Fruit fly (Drosophila melanogaster) whole organism, embryonic: ENCODE measurements around the gene Atf3.

Experiments used
- Atf-2 ChIP-seq: fragments of 200-800 bp; sonication (Bioruptor generic); optimal IDR thresholded peaks from 2 replicates; lab custom pipeline; 2016; ENCODE audit warnings: missing biosample characterization, missing genetic modification characterization
- BEAF-32 ChIP-seq: fragments of 200-800 bp; sonication (Bioruptor generic); optimal IDR thresholded peaks from 3 replicates; lab custom pipeline; 2017; ENCODE audit warnings: missing biosample characterization, missing genetic modification characterization, mild to moderate bottlenecking, moderate library complexity, missing genetic modification reagents
- Blimp-1 ChIP-seq: fragments of 200-800 bp; sonication (Bioruptor generic); optimal IDR thresholded peaks from 3 replicates; lab custom pipeline; 2018; ENCODE audit warnings: missing biosample characterization, missing genetic modification characterization, mild to moderate bottlenecking, moderate library complexity, missing genetic modification reagents
- CG10979 ChIP-seq: fragments of 200-800 bp; sonication (Bioruptor generic); optimal IDR thresholded peaks from 2 replicates; lab custom pipeline; 2018; ENCODE audit warnings: missing biosample characterization, mild to moderate bottlenecking, missing genetic modification characterization, moderate library complexity
- CG15696 ChIP-seq: fragments of 200-800 bp; sonication (Bioruptor generic); optimal IDR thresholded peaks from 2 replicates; lab custom pipeline; 2019; ENCODE audit warnings: missing biosample characterization, mild to moderate bottlenecking, missing genetic modification characterization, moderate library complexity
- CG17359 ChIP-seq: fragments of 200-800 bp; sonication (Bioruptor generic); optimal IDR thresholded peaks from 3 replicates; lab custom pipeline; 2018; ENCODE audit warnings: missing biosample characterization, mild to moderate bottlenecking, missing genetic modification characterization, moderate library complexity
- CG2678 ChIP-seq: fragments of 200-800 bp; sonication (Bioruptor generic); optimal IDR thresholded peaks from 3 replicates; lab custom pipeline; 2019; ENCODE audit warnings: missing biosample characterization, mild to moderate bottlenecking, missing genetic modification characterization, moderate library complexity
- CG2712 ChIP-seq: fragments of 200-800 bp; optimal IDR thresholded peaks from 3 replicates; lab custom pipeline; 2019; ENCODE audit warnings: missing biosample characterization, mild to moderate bottlenecking, missing genetic modification characterization, moderate library complexity
- CG31365 ChIP-seq: fragments of 200-800 bp; sonication (Bioruptor generic); optimal IDR thresholded peaks from 2 replicates; lab custom pipeline; 2018; ENCODE audit warnings: missing biosample characterization, mild to moderate bottlenecking, missing genetic modification characterization
- CG31441 ChIP-seq: fragments of 200-800 bp; sonication (Bioruptor generic); IDR thresholded peaks from 2 replicates; pipeline ENCODE4 v1.3.6; 2022; ENCODE audit warnings: missing biosample characterization, missing genetic modification characterization
- CG4707 ChIP-seq: fragments of 200-800 bp; sonication (Bioruptor generic); optimal IDR thresholded peaks from 2 replicates; lab custom pipeline; 2018; ENCODE audit warnings: missing biosample characterization, mild to moderate bottlenecking, missing genetic modification characterization, moderate library complexity
- CG5245 ChIP-seq: fragments of 200-800 bp; sonication (Bioruptor generic); optimal IDR thresholded peaks from 3 replicates; lab custom pipeline; 2016; ENCODE audit warnings: missing biosample characterization, missing genetic modification characterization
- CG6654 ChIP-seq: fragments of 200-800 bp; sonication (Bioruptor generic); optimal IDR thresholded peaks from 2 replicates; lab custom pipeline; 2017; ENCODE audit warnings: missing biosample characterization, mild to moderate bottlenecking, missing genetic modification characterization
- CG8388 ChIP-seq: fragments of 200-800 bp; sonication (Bioruptor generic); optimal IDR thresholded peaks from 2 replicates; lab custom pipeline; 2019; ENCODE audit warnings: missing biosample characterization, mild to moderate bottlenecking, missing genetic modification characterization, moderate library complexity
- CG9932 ChIP-seq: fragments of 200-800 bp; sonication (Bioruptor generic); IDR thresholded peaks from 2 replicates; pipeline ENCODE4 v1.3.6; 2022; ENCODE audit warnings: missing biosample characterization, missing genetic modification characterization
- CrebB ChIP-seq: fragments of 200-800 bp; sonication (Bioruptor generic); optimal IDR thresholded peaks from 3 replicates; lab custom pipeline; 2018; ENCODE audit warnings: missing biosample characterization, mild to moderate bottlenecking, missing genetic modification characterization
- Dip2 ChIP-seq: fragments of 200-800 bp; sonication (Bioruptor generic); IDR thresholded peaks from 2 replicates; pipeline ENCODE4 v1.3.6; 2022; ENCODE audit warnings: missing biosample characterization, missing genetic modification characterization
- Dll ChIP-seq: fragments of 200-800 bp; sonication (Bioruptor generic); IDR thresholded peaks from 4 replicates; pipeline ENCODE4 v1.3.6; 2022; ENCODE audit warnings: missing biosample characterization, missing genetic modification characterization; ENCODE audit not compliant: partially characterized antibody
- Hsf ChIP-seq: fragments of 200-800 bp; sonication (Bioruptor generic); optimal IDR thresholded peaks from 3 replicates; lab custom pipeline; 2016; ENCODE audit warnings: missing biosample characterization, missing genetic modification characterization
- Lhr ChIP-seq: fragments of 200-800 bp; sonication (Bioruptor generic); optimal IDR thresholded peaks from 3 replicates; lab custom pipeline; 2017; ENCODE audit warnings: mild to moderate bottlenecking, missing biosample characterization, missing genetic modification reagents, missing genetic modification characterization
- Optix ChIP-seq: fragments of 200-800 bp; sonication (Bioruptor generic); IDR thresholded peaks from 3 replicates; pipeline ENCODE4 v1.3.6; 2022; ENCODE audit warnings: missing biosample characterization, missing genetic modification characterization
- Scr ChIP-seq: fragments of 200-800 bp; sonication (Bioruptor generic); IDR thresholded peaks from 2 replicates; pipeline ENCODE4 v1.3.6; 2022; ENCODE audit warnings: missing biosample characterization, missing genetic modification characterization; ENCODE audit not compliant: partially characterized antibody
- Trl ChIP-seq, 3 experiments: fragments of >200 bp in 2 of 3; fragments of 200-800 bp in 1 of 3; sonication (Bioruptor generic) in 1 of 3; optimal IDR thresholded peaks; 2 replicates in 1 of 3; 3 replicates in 2 of 3; lab custom pipeline; 2016 to 2017; ENCODE audit warnings: missing biosample characterization in 1 of 3, missing genetic modification characterization in 1 of 3
- Xrp1 ChIP-seq: fragments of 200-800 bp; sonication (Bioruptor generic); IDR thresholded peaks from 2 replicates; pipeline ENCODE4 v1.3.6; 2022; ENCODE audit warnings: missing biosample characterization, missing genetic modification characterization
- cad ChIP-seq: fragments of >200 bp; optimal IDR thresholded peaks from 2 replicates; lab custom pipeline; 2017; ENCODE audit warnings: missing biosample characterization, missing genetic modification characterization
- crol ChIP-seq: fragments of 200-800 bp; sonication (Bioruptor generic); IDR thresholded peaks from 2 replicates; pipeline ENCODE4 v1.3.6; 2022; ENCODE audit warnings: missing biosample characterization, missing genetic modification characterization
- dmrt99B ChIP-seq: fragments of 200-800 bp; sonication (Bioruptor generic); optimal IDR thresholded peaks from 2 replicates; lab custom pipeline; 2018; ENCODE audit warnings: missing biosample characterization, mild to moderate bottlenecking, missing genetic modification characterization, moderate library complexity
- dpn ChIP-seq, 2 experiments: fragments of 200-800 bp; sonication (Bioruptor generic); optimal IDR thresholded peaks; 3 replicates each; lab custom pipeline; 2016; ENCODE audit warnings: missing biosample characterization in 2 of 2, missing genetic modification characterization in 2 of 2
- ftz-f1 ChIP-seq: fragments of 200-800 bp; sonication (Bioruptor generic); optimal IDR thresholded peaks from 2 replicates; lab custom pipeline; 2016; ENCODE audit warnings: missing biosample characterization, missing genetic modification characterization
- her ChIP-seq: fragments of 200-800 bp; sonication (Bioruptor generic); optimal IDR thresholded peaks from 2 replicates; lab custom pipeline; 2016; ENCODE audit warnings: missing biosample characterization, missing genetic modification characterization
- kni ChIP-seq: fragments of 200-800 bp; sonication (Bioruptor generic); optimal IDR thresholded peaks from 3 replicates; lab custom pipeline; 2017; ENCODE audit warnings: mild to moderate bottlenecking, missing biosample characterization, missing genetic modification reagents, missing genetic modification characterization
- lbe ChIP-seq: fragments of 200-800 bp; sonication (Bioruptor generic); optimal IDR thresholded peaks from 2 replicates; lab custom pipeline; 2016; ENCODE audit warnings: missing biosample characterization, mild to moderate bottlenecking, missing genetic modification characterization
- lmd ChIP-seq: fragments of 200-800 bp; sonication (Bioruptor generic); IDR thresholded peaks from 2 replicates; pipeline ENCODE4 v1.3.6; 2022; ENCODE audit warnings: missing biosample characterization, missing genetic modification characterization
- lola ChIP-seq, 3 experiments: fragments of >200 bp in 2 of 3; fragments of 200-800 bp in 1 of 3; sonication (Bioruptor generic) in 1 of 3; optimal IDR thresholded peaks; 2 replicates each; lab custom pipeline; 2017 to 2019; ENCODE audit warnings: missing biosample characterization in 3 of 3, missing genetic modification characterization in 3 of 3, mild to moderate bottlenecking in 1 of 3, moderate library complexity in 1 of 3
- mld ChIP-seq: fragments of 200-800 bp; sonication (Bioruptor generic); IDR thresholded peaks from 3 replicates; pipeline ENCODE4 v1.3.6; 2022; ENCODE audit warnings: missing biosample characterization, missing genetic modification characterization; ENCODE audit not compliant: partially characterized antibody
- nerfin-1 ChIP-seq: fragments of 200-800 bp; sonication (Bioruptor generic); optimal IDR thresholded peaks from 3 replicates; lab custom pipeline; 2019; ENCODE audit warnings: missing biosample characterization, mild to moderate bottlenecking, missing genetic modification characterization, moderate library complexity
- pzg ChIP-seq: fragments of 200-800 bp; sonication (Bioruptor generic); optimal IDR thresholded peaks from 3 replicates; lab custom pipeline; 2018; ENCODE audit warnings: missing biosample characterization, mild to moderate bottlenecking, missing genetic modification characterization, moderate library complexity
- sens ChIP-seq: fragments of 200-800 bp; sonication (Bioruptor generic); peaks from one replicate; lab custom pipeline; 2016; ENCODE audit warnings: missing biosample characterization, missing genetic modification characterization
- shn ChIP-seq: fragments of 200-800 bp; sonication (Bioruptor generic); optimal IDR thresholded peaks from 3 replicates; lab custom pipeline; 2016; ENCODE audit warnings: missing biosample characterization, missing genetic modification characterization
- slou ChIP-seq: fragments of 200-800 bp; sonication (Bioruptor generic); optimal IDR thresholded peaks from 3 replicates; lab custom pipeline; 2016; ENCODE audit warnings: missing biosample characterization, missing genetic modification characterization
- stwl ChIP-seq: fragments of 200-800 bp; sonication (Bioruptor generic); optimal IDR thresholded peaks from 3 replicates; lab custom pipeline; 2018; ENCODE audit warnings: missing biosample characterization, mild to moderate bottlenecking, missing genetic modification characterization, moderate library complexity
- tll ChIP-seq, 2 experiments: fragments of 200-800 bp in 1 of 2; fragments of >200 bp in 1 of 2; sonication (Bioruptor generic) in 1 of 2; optimal IDR thresholded peaks; 2 replicates each; lab custom pipeline; 2017 to 2019; ENCODE audit warnings: missing biosample characterization in 2 of 2, missing genetic modification characterization in 2 of 2, mild to moderate bottlenecking in 1 of 2, moderate library complexity in 1 of 2
- vfl ChIP-seq: fragments of 200-800 bp; sonication (Bioruptor generic); optimal IDR thresholded peaks from 2 replicates; lab custom pipeline; 2016; ENCODE audit warnings: missing biosample characterization, missing genetic modification characterization
- zen ChIP-seq: fragments of 200-800 bp; sonication (Bioruptor generic); optimal IDR thresholded peaks from 3 replicates; lab custom pipeline; 2018; ENCODE audit warnings: missing biosample characterization, mild to moderate bottlenecking, missing genetic modification characterization, moderate library complexity

Gene Atf3

DNA sequence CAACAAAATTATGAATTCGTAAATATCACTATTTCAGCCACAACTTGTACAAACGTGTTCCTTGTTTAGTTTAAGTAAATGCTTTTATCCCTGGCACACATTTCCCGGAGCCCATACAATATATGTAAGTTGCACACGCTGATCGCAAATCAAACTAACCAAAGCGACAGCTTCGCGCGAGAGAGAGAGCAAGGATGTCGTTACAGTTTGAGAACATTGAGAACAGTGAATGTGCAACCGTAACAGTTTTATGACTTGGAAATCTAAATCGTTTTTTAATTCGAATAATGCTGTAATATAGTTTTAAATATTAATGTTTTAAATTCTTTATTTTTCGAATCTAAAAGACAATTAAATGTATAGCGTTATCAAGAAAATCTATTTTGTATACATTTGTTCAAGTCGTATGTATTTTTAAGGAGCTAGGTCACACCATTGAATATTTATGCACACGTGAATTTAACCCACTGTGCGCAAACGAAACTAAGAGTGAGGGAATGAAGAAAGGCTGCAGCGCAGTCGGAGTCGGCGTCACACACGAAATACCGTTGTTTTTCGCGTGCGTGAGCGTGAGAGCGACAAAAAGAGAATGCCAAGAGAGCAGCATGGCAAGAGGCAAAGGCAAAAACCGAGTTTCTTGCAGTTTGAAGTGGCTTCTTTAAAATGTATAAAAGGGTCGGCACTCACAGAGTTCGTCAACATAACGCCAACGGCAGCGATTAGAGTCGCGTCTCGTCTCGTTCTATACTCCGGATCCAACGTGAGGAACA, 65.6 kb downstream of the Atf3 start, which contains the start of gene CG11382:
TSS of gene CG11382 (plus strand) at position 720 of the 770 bp plus-strand sequence.
- peak; percentile 78 for TF ChIP-seq CG4707 (GFP tag; lab: Kevin White, UChicago)
- peak; percentile 92 for TF ChIP-seq Blimp-1
- TF ChIP-seq ftz-f1 (GFP tag; lab: Kevin White, UChicago), result no peak
- peak; percentile 96 for TF ChIP-seq CG6654 (GFP tag; lab: Kevin White, UChicago)
- TF ChIP-seq Trl (optimal IDR thresholded peaks at IDR 0.05; lab: Kevin White, UChicago), result peak; percentile 10 to 57
- TF ChIP-seq Trl (GFP tag; optimal IDR thresholded peaks at IDR 0.05; lab: Kevin White, UChicago), result no peak
- no peak for TF ChIP-seq crol (GFP tag; lab: Robert Waterston, UW)
- no peak for TF ChIP-seq Dip2
- 0 out of 2 replicates have a peak, but pooled peaks have one; percentile 21 for TF ChIP-seq Xrp1 (GFP tag; lab: Robert Waterston, UW)
- TF ChIP-seq cad (GFP tag; lab: Kevin White, UChicago), result peak; percentile 79
- no peak for TF ChIP-seq CrebB (tag; lab: Kevin White, UChicago)
- TF ChIP-seq nerfin-1 (tag; lab: Kevin White, UChicago), result peak; percentile 3
- no peak for TF ChIP-seq CG31365 (tag; lab: Kevin White, UChicago)
- TF ChIP-seq CG10979 (tag; lab: Kevin White, UChicago), result peak; percentile 5
- TF ChIP-seq Dll (GFP tag; lab: Robert Waterston, UW), result 0 out of 4 replicates have a peak, but pooled peaks have one; percentile 39
- no peak for TF ChIP-seq mld (GFP tag; lab: Robert Waterston, UW)
- peak; percentile 12 for TF ChIP-seq BEAF-32 (GFP tag; lab: Kevin White, UChicago)
- no peak for TF ChIP-seq CG9932
- TF ChIP-seq dmrt99B (tag; lab: Kevin White, UChicago), result peak; percentile 12
- peak in 1 of 3 experiments; percentile 2 for TF ChIP-seq lola (GFP tag; optimal IDR thresholded peaks at IDR 0.05; lab: Kevin White, UChicago)
- TF ChIP-seq tll (GFP tag; optimal IDR thresholded peaks at IDR 0.05; lab: Kevin White, UChicago), result peak in 1 of 2 experiments; percentile 13
- peak; percentile 20 for TF ChIP-seq CG8388 (GFP tag; lab: Kevin White, UChicago)
- TF ChIP-seq sens (GFP tag; lab: Kevin White, UChicago), result peak; percentile 36
- TF ChIP-seq zen (tag; lab: Kevin White, UChicago), result peak; percentile 37
- TF ChIP-seq kni (GFP tag; lab: Kevin White, UChicago), result peak; percentile 31
- peak; percentile 5 for TF ChIP-seq stwl (tag; lab: Kevin White, UChicago)
- peak; percentile 15 for TF ChIP-seq CG15696 (tag; lab: Kevin White, UChicago)
- 0 out of 2 replicates have a peak, but pooled peaks have one; percentile 19 for TF ChIP-seq CG31441 (GFP tag; lab: Robert Waterston, UW)
- no peak for TF ChIP-seq lbe (GFP tag; lab: Kevin White, UChicago)

DNA sequence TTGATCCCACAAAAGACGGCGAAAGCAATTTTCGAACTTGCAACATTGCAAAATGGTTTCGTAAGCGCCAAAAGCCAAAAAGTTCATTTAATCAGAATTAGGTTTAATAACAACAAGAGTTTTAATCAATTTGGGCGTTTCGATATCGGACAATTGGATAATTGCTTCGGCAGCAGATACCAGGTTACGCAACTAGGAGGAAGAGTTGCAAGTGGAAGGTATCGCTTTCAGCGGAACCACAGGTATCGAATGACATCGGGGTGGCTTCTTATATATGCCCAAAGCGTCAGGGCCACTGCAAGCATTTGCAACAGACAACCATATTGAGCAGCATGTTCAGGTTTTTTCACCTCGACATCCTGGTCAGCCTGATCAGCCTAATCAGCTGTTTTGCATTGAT, 68.6 kb downstream of the Atf3 start, which contains the start of gene CG14624:
TSS of gene CG14624 (plus strand) at position 301 of the 400 bp plus-strand sequence.
- TF ChIP-seq Scr (no peak), CG2712 (no peak), CG5245 (GFP tag; lab: Kevin White, UChicago) (no peak), slou (GFP tag; lab: Kevin White, UChicago) (no peak), lmd (no peak), Atf-2 (GFP tag; lab: Kevin White, UChicago) (no peak)

DNA sequence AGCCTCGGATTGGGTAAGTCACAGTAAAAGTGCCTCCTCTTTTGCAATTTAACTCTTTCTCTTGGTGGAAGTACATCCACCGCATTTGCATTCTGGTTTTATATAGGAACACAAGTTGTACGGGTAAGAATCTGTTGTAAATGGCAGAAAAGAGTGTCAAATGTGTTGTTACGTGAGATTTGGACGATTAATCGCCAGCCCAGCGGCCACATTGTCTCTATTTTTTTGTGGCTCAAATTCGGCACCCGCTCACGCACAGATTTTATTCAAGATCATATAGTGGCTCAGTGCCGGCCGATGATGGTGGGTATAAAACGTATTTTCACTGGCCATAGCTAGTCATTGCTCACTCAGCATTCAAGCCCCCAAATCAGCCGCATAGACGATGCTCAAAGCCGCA, 71.6 kb downstream of the Atf3 start, which contains the start of gene CG11381:
TSS of gene CG11381 (plus strand) at position 301 of the 400 bp plus-strand sequence.
- TF ChIP-seq her (no peak), Optix (GFP tag; lab: Robert Waterston, UW) (no peak), Lhr (GFP tag; lab: Kevin White, UChicago) (no peak), CG17359 (tag; lab: Kevin White, UChicago) (no peak), shn (GFP tag; lab: Kevin White, UChicago) (no peak), vfl (GFP tag; lab: Kevin White, UChicago) (no peak), Hsf (GFP tag; lab: Kevin White, UChicago) (no peak), pzg (GFP tag; lab: Kevin White, UChicago) (no peak), dpn (GFP tag; optimal IDR thresholded peaks at IDR 0.05; lab: Kevin White, UChicago) (no peak), CG2678 (tag; lab: Kevin White, UChicago) (no peak)
- TF ChIP-seq, all 482 proteins: peak for 0
